Fruit fly (Drosophila melanogaster) whole organism, embryonic: Measurements from ENCODE around the gene PsGEF.

ENCODE experiments used
- CG10274 ChIP-seq: fragments of 200-800 bp; sonication (Bioruptor generic); optimal IDR thresholded peaks from 3 replicates; lab custom pipeline; 2017; ENCODE audit warnings: missing biosample characterization, mild to moderate bottlenecking, missing genetic modification characterization
- CG10543 ChIP-seq: fragments of 200-800 bp; sonication (Bioruptor generic); optimal IDR thresholded peaks from 3 replicates; lab custom pipeline; 2017; ENCODE audit warnings: missing biosample characterization, mild to moderate bottlenecking, missing genetic modification characterization, moderate library complexity
- CG12219 ChIP-seq: fragments of 200-800 bp; sonication (Bioruptor generic); optimal IDR thresholded peaks from 3 replicates; lab custom pipeline; 2018; ENCODE audit warnings: missing biosample characterization, mild to moderate bottlenecking, missing genetic modification characterization
- CG15073 ChIP-seq: fragments of 200-800 bp; sonication (Bioruptor generic); optimal IDR thresholded peaks from 2 replicates; lab custom pipeline; 2016; ENCODE audit warnings: missing biosample characterization, missing genetic modification characterization
- CG17186 ChIP-seq: fragments of 200-800 bp; sonication (Bioruptor generic); optimal IDR thresholded peaks from 3 replicates; lab custom pipeline; 2017; ENCODE audit warnings: missing biosample characterization, missing genetic modification reagents, missing genetic modification characterization
- CG6689 ChIP-seq: fragments of 200-800 bp; sonication (Bioruptor generic); IDR thresholded peaks from 2 replicates; pipeline ENCODE4 v1.3.6; 2022; ENCODE audit warnings: missing biosample characterization, missing genetic modification characterization
- chif ChIP-seq, 2 experiments: fragments of 200-800 bp; sonication (Bioruptor generic); optimal IDR thresholded peaks; 3 replicates each; lab custom pipeline; 2016; ENCODE audit warnings: missing biosample characterization in 2 of 2, missing genetic modification characterization in 2 of 2
- chinmo ChIP-seq: fragments of 200-800 bp; sonication (Bioruptor generic); IDR thresholded peaks from 4 replicates; pipeline ENCODE4 v1.3.6; 2022; ENCODE audit warnings: missing biosample characterization, missing genetic modification characterization; ENCODE audit not compliant: partially characterized antibody
- dati ChIP-seq: fragments of 200-800 bp; sonication (Bioruptor generic); IDR thresholded peaks from 2 replicates; pipeline ENCODE4 v1.3.6; 2022; ENCODE audit warnings: missing biosample characterization, missing genetic modification characterization
- gro ChIP-seq: fragments of 200-800 bp; sonication (Bioruptor generic); optimal IDR thresholded peaks from 2 replicates; lab custom pipeline; 2016; ENCODE audit warnings: missing biosample characterization, missing genetic modification characterization
- sc ChIP-seq, 3 experiments: fragments of >200 bp in 2 of 3; fragments of 200-800 bp in 1 of 3; sonication (Bioruptor generic) in 1 of 3; optimal IDR thresholded peaks; 2 replicates in 2 of 3; 3 replicates in 1 of 3; lab custom pipeline; 2017; ENCODE audit warnings: mild to moderate bottlenecking in 1 of 3, missing biosample characterization in 1 of 3, missing genetic modification characterization in 1 of 3, missing genetic modification reagents in 1 of 3
- zen ChIP-seq: fragments of 200-800 bp; sonication (Bioruptor generic); optimal IDR thresholded peaks from 3 replicates; lab custom pipeline; 2018; ENCODE audit warnings: missing biosample characterization, mild to moderate bottlenecking, missing genetic modification characterization, moderate library complexity

dm6 chrX:2325658-2326245, 61.7 kb downstream of the PsGEF start, which contains the start of gene CG14050:
- no peak for TF ChIP-seq CG12219 (GFP tag; lab: Kevin White, UChicago)
- no peak for TF ChIP-seq zen (tag; lab: Kevin White, UChicago)
- TF ChIP-seq gro (GFP tag; lab: Kevin White, UChicago) = no peak
- TF ChIP-seq CG15073 (GFP tag; lab: Kevin White, UChicago) = no peak
- TF ChIP-seq CG10543 (GFP tag; lab: Kevin White, UChicago) = no peak
- no peak for TF ChIP-seq CG6689
- TF ChIP-seq CG10274 (GFP tag; lab: Kevin White, UChicago) = no peak
- no peak for TF ChIP-seq sc (optimal IDR thresholded peaks at IDR 0.05; lab: Kevin White, UChicago)
- TF ChIP-seq sc (GFP tag; optimal IDR thresholded peaks at IDR 0.05; lab: Kevin White, UChicago) = no peak
- TF ChIP-seq dati = no peak
- TF ChIP-seq chif (GFP tag; optimal IDR thresholded peaks at IDR 0.05; lab: Kevin White, UChicago) = no peak
- TF ChIP-seq CG17186 (GFP tag; lab: Kevin White, UChicago) = no peak
- TF ChIP-seq chinmo (GFP tag; lab: Robert Waterston, UW) = 0 out of 4 replicates have a peak, but pooled peaks have one; percentile 16
